Worm (Caenorhabditis elegans) whole organism, L2 larva: ENCODE data around the gene dct-18.

Source experiments
- C34F6.9 ChIP-seq: fragments of 150-350 bp; optimal IDR thresholded peaks from 2 replicates; lab custom pipeline; 2014; ENCODE audit warnings: missing biosample characterization, missing genetic modification characterization
- blmp-1 ChIP-seq: sonication (generic microtip); optimal IDR thresholded peaks from 2 replicates; lab custom pipeline; 2017; ENCODE audit warnings: missing genetic modification characterization, mild to moderate bottlenecking, missing compliant biosample characterization, antibody characterized with exemption, moderate library complexity; ENCODE audit not compliant: insufficient read depth
- ceh-82 ChIP-seq: fragments of 150-350 bp; optimal IDR thresholded peaks from 2 replicates; lab custom pipeline; 2014; ENCODE audit warnings: missing biosample characterization, missing genetic modification characterization
- crh-2 ChIP-seq: sonication (generic microtip); optimal IDR thresholded peaks from 2 replicates; lab custom pipeline; 2017; ENCODE audit warnings: missing biosample characterization, missing genetic modification characterization
- elt-1 ChIP-seq: fragments of 150-350 bp; optimal IDR thresholded peaks from 2 replicates; lab custom pipeline; 2014; ENCODE audit warnings: missing biosample characterization, missing genetic modification characterization
- nhr-23 ChIP-seq: fragments of 150-350 bp; optimal IDR thresholded peaks from 2 replicates; lab custom pipeline; 2014; ENCODE audit warnings: missing biosample characterization, missing genetic modification reagents, missing genetic modification characterization
- snpc-4 ChIP-seq: fragments of 150-350 bp; optimal IDR thresholded peaks from 2 replicates; lab custom pipeline; 2014; ENCODE audit warnings: missing biosample characterization, missing genetic modification characterization
- unc-39 ChIP-seq: fragments of 150-350 bp; optimal IDR thresholded peaks from 2 replicates; lab custom pipeline; 2014; ENCODE audit warnings: missing biosample characterization, missing genetic modification characterization
- unc-62 ChIP-seq: fragments of 150-350 bp; optimal IDR thresholded peaks from 2 replicates; lab custom pipeline; 2014; ENCODE audit warnings: missing biosample characterization, missing genetic modification reagents, missing genetic modification characterization
- zag-1 ChIP-seq: fragments of 150-350 bp; optimal IDR thresholded peaks from 2 replicates; lab custom pipeline; 2014; ENCODE audit warnings: missing biosample characterization, missing genetic modification characterization

ce11 chrII:12982830-12983229 lies 51.2 kb downstream of the dct-18 start:
- TF ChIP-seq nhr-23 (tag; lab: Kevin White, UChicago) (no peak), elt-1 (tag; lab: Kevin White, UChicago) (no peak), unc-39 (no peak), unc-62 (no peak), ceh-82 (tag; lab: Kevin White, UChicago) (no peak), blmp-1 (tag; lab: Kevin White, UChicago) (no peak), crh-2 (tag; lab: Kevin White, UChicago) (no peak), snpc-4 (tag; lab: Kevin White, UChicago) (no peak), C34F6.9 (tag; lab: Kevin White, UChicago) (no peak), zag-1 (tag; lab: Kevin White, UChicago) (no peak)
